Worm (Caenorhabditis elegans): ENCODE results near the gene C45G9.4.

Gene C45G9.4

DNA sequence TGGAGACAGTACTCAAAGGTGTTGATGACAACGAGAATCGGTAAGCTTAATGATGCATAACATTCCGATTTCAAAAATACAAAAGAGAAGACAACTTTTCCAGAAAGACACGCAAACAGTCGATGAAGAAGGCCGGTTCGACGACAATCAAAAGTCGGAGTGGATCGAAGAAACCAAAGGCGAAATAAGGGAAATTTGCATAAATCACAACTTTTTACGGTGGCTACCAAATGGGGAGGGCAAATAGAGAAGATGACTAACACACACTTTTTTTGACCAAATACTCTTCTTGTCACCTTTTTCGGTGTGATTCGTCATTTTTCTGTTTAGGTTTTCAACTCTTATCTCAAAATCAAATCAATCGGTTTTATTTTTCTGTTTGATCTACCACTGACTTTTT is 26.3 kb upstream of the C45G9.4 start, which contains the start of gene C45G9.6:
TSS of gene C45G9.6 (plus strand) at position 301 of the 400 bp plus-strand sequence.
- TF ChIP-seq cnd-1 (tag; optimal IDR thresholded peaks at IDR 0.05) (no peak), drap-1 (GFP tag; optimal IDR thresholded peaks at IDR 0.05) (no peak), sem-2 (GFP tag; optimal IDR thresholded peaks at IDR 0.05) (no peak), nhr-12 (tag; optimal IDR thresholded peaks at IDR 0.05) (no peak), ceh-39 (tag; optimal IDR thresholded peaks at IDR 0.05) (no peak), nhr-28 (tag; optimal IDR thresholded peaks at IDR 0.05) (no peak), nhr-76 (tag; optimal IDR thresholded peaks at IDR 0.05) (no peak), lsy-2 (tag; optimal IDR thresholded peaks at IDR 0.05) (no peak), ceh-83 (GFP tag; optimal IDR thresholded peaks at IDR 0.05) (no peak), nhr-237 (tag; optimal IDR thresholded peaks at IDR 0.05) (no peak), bed-3 (GFP tag; optimal IDR thresholded peaks at IDR 0.05) (no peak), zip-8 (tag; optimal IDR thresholded peaks at IDR 0.05) (no peak), tbx-8 (GFP tag; optimal IDR thresholded peaks at IDR 0.05) (no peak), lin-32 (GFP tag; optimal IDR thresholded peaks at IDR 0.05) (no peak), elt-3 (tag; optimal IDR thresholded peaks at IDR 0.05) (no peak), unc-62 (GFP tag; optimal IDR thresholded peaks at IDR 0.05) (no peak), mep-1 (tag; optimal IDR thresholded peaks at IDR 0.05) (no peak), unc-39 (tag; optimal IDR thresholded peaks at IDR 0.05) (no peak), mls-2 (tag; optimal IDR thresholded peaks at IDR 0.05) (no peak), elt-1 (tag; optimal IDR thresholded peaks at IDR 0.05; ENCODE audit: borderline replicate concordance, insufficient read depth) (no peak)

ce11 chrIII:5042112-5042511 is 20.4 kb upstream of the C45G9.4 start, which contains the start of gene nlp-43:
TSS of gene nlp-43 (plus strand) at chrIII:5042412.
- no peak for TF ChIP-seq nhr-237 (tag; optimal IDR thresholded peaks at IDR 0.05)
- no peak for TF ChIP-seq cnd-1 (tag; optimal IDR thresholded peaks at IDR 0.05)
- no peak for TF ChIP-seq sptf-1 (tag; optimal IDR thresholded peaks at IDR 0.05)
- TF ChIP-seq tbx-8 (GFP tag; optimal IDR thresholded peaks at IDR 0.05): no peak

DNA sequence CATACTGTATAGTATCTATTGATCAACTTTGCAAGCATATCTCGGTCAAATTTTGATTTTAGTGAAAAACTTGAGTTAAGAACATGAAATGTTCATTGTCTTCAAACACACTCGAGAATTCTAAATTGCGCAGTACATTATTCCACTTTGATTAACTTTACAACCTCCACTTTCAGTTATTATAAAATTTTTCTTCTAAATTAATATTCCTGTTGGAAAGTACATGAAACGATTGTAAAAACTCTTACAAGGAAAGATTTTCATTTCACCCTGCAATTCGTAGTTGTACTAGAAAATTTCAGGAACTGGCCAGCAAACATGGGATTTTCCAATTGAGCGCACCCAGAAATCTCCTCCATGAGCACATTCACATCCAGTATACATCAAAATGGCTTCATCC is 17.8 kb upstream of the C45G9.4 start, which contains the start of gene C45G9.14:
TSS of gene C45G9.14 (plus strand) at position 301 of the 400 bp plus-strand sequence.
- no peak for TF ChIP-seq M03D4.4 (tag; optimal IDR thresholded peaks at IDR 0.05)
- no peak for TF ChIP-seq snpc-4 (tag; optimal IDR thresholded peaks at IDR 0.05)
- no peak for TF ChIP-seq ceh-43 (GFP tag; optimal IDR thresholded peaks at IDR 0.05)
- no peak for TF ChIP-seq nhr-28 (tag; optimal IDR thresholded peaks at IDR 0.05)
- TF ChIP-seq bed-3 (GFP tag; optimal IDR thresholded peaks at IDR 0.05): no peak
- TF ChIP-seq ceh-39 (tag; optimal IDR thresholded peaks at IDR 0.05): no peak
- TF ChIP-seq nhr-237 (tag; optimal IDR thresholded peaks at IDR 0.05): no peak
- TF ChIP-seq ham-2 (GFP tag; optimal IDR thresholded peaks at IDR 0.05): no peak
- no peak for TF ChIP-seq drap-1 (GFP tag; optimal IDR thresholded peaks at IDR 0.05)
- TF ChIP-seq ces-1 (GFP tag; optimal IDR thresholded peaks at IDR 0.05): no peak
- no peak for TF ChIP-seq mep-1 (tag; optimal IDR thresholded peaks at IDR 0.05)
- no peak for TF ChIP-seq unc-120 (tag; optimal IDR thresholded peaks at IDR 0.05; ENCODE audit: poor library complexity, severe bottlenecking)

ce11 chrIII:5047175-5047574 is 15.3 kb upstream of the C45G9.4 start, which contains the start of gene txbp-3:
TSS of gene txbp-3 (minus strand) at chrIII:5047459.
- TF ChIP-seq nhr-76 (tag; optimal IDR thresholded peaks at IDR 0.05) (no peak), ces-1 (GFP tag; optimal IDR thresholded peaks at IDR 0.05) (peak; percentile 91), mep-1 (tag; optimal IDR thresholded peaks at IDR 0.05) (peak; percentile 63)

DNA sequence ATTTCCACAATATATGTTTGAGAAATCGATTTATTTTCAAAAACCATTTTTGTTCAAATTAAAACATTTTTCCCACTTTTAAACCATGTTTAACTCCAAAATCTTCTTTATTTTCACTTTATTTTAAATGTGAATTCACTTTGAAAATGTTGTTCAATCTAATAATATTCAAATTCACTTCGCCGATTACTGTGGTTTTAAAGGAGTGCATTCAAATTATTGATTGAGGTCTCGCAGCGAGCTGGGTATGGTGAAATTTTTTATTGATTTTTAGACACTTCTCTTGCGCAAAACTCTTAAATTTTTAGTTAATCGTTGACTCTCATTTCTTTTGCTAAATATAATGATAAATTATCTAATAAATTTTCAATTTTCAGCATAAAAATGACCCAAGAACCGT is 14.8 kb upstream of the C45G9.4 start, which contains the start of gene C45G9.5:
TSS of gene C45G9.5 (plus strand) at position 378 of the 400 bp plus-strand sequence.
- TF ChIP-seq mep-1 (tag; optimal IDR thresholded peaks at IDR 0.05) (no peak), lsy-2 (tag; optimal IDR thresholded peaks at IDR 0.05) (no peak), unc-120 (tag; optimal IDR thresholded peaks at IDR 0.05; ENCODE audit: poor library complexity, severe bottlenecking) (no peak), ceh-39 (tag; optimal IDR thresholded peaks at IDR 0.05) (no peak), ztf-11 (tag; optimal IDR thresholded peaks at IDR 0.05) (no peak), pha-4 (tag; optimal IDR thresholded peaks at IDR 0.05) (no peak), lin-32 (GFP tag; optimal IDR thresholded peaks at IDR 0.05) (no peak), mab-5 (tag; optimal IDR thresholded peaks at IDR 0.05) (no peak), nhr-2 (tag; optimal IDR thresholded peaks at IDR 0.05) (no peak)

Measured in whole organism, mixed stage, embryonic.